Worm (Caenorhabditis elegans): ENCODE measurements around the gene clec-59.

Gene clec-59

DNA sequence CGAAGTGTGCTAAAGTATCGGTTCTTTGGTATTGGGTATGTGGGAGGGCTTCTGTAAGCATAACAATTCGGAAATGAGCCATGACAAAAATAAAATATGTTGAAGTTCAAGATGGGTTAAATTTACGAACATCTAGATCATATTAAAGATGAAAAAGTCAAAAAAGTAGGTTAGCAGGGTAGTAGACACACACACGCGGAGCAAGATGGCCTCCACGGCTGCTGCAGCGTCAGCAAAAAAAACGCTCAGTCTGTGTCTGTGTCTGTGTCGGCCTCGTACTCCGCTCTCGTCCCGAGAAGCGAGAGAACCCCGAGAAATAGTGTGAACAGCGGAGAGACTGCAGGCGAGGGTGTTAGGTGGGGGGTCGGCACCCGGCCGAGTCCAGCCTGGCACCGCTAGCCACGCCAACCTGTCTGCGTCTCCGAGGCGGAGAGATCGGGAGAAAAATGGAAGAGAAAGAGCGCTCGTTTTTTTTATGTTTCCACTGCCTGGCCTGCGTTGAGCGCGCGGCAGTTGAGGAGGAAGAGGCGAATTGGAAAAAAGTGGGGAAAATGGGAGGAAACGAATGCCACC lies 23.3 kb upstream of the clec-59 start, which contains the start of gene myrf-1 (continued):
- TF ChIP-seq isw-1 (GFP tag; IDR thresholded peaks at IDR 0.05) (peak; percentile 66), ama-1 (optimal IDR thresholded peaks at IDR 0.05) (no peak), nhr-20 (tag; optimal IDR thresholded peaks at IDR 0.05) (peak; percentile 85), ceh-90 (tag; optimal IDR thresholded peaks at IDR 0.05) (no peak), ces-1 (GFP tag; optimal IDR thresholded peaks at IDR 0.05) (no peak), aly-2 (tag; optimal IDR thresholded peaks at IDR 0.05) (no peak), nhr-71 (tag; optimal IDR thresholded peaks at IDR 0.05) (peak; percentile 91), pag-3 (tag; optimal IDR thresholded peaks at IDR 0.05; ENCODE audit: borderline replicate concordance, insufficient read depth) (peak; percentile 72), fkh-8 (tag; optimal IDR thresholded peaks at IDR 0.05) (peak; percentile 90), hlh-17 (GFP tag; optimal IDR thresholded peaks at IDR 0.05; ENCODE audit: borderline replicate concordance) (no peak), mdl-1 (tag; optimal IDR thresholded peaks at IDR 0.05) (peak in 1 of 2 experiments; percentile 83), nhr-77 (tag; optimal IDR thresholded peaks at IDR 0.05) (peak; percentile 75), nhr-90 (tag; optimal IDR thresholded peaks at IDR 0.05; ENCODE audit: poor library complexity) (peak; percentile 73), mep-1 (tag; optimal IDR thresholded peaks at IDR 0.05) (peak; percentile 73), nhr-19 (GFP tag; conservative IDR thresholded peaks at IDR 0.05) (peak; percentile 80), xbp-1 (tag; optimal IDR thresholded peaks at IDR 0.05) (peak; percentile 70), lin-35 (GFP tag; optimal IDR thresholded peaks at IDR 0.05) (peak; percentile 53 to 59), C34B4.2 (tag; optimal IDR thresholded peaks at IDR 0.05) (no peak), sox-4 (tag; optimal IDR thresholded peaks at IDR 0.05) (peak; percentile 54), dsc-1 (tag; optimal IDR thresholded peaks at IDR 0.05) (peak; percentile 77), nhr-47 (tag; optimal IDR thresholded peaks at IDR 0.05) (peak; percentile 85), elt-3 (tag; optimal IDR thresholded peaks at IDR 0.05) (peak in 1 of 6 experiments; percentile 9), zag-1 (tag; optimal IDR thresholded peaks at IDR 0.05) (no peak), egl-27 (tag; optimal IDR thresholded peaks at IDR 0.05) (peak; percentile 32 to 41), lin-14 (GFP tag; optimal IDR thresholded peaks at IDR 0.05) (peak; percentile 97), zip-4 (GFP tag; optimal IDR thresholded peaks at IDR 0.05) (peak; percentile 36), hlh-4 (tag; optimal IDR thresholded peaks at IDR 0.05) (no peak), mef-2 (tag; optimal IDR thresholded peaks at IDR 0.05) (peak; percentile 10), skn-1 (tag; optimal IDR thresholded peaks at IDR 0.05) (peak; percentile 77), jun-1 (tag; optimal IDR thresholded peaks at IDR 0.05) (peak; percentile 92), unc-86 (tag; optimal IDR thresholded peaks at IDR 0.05) (peak; percentile 73), snpc-4 (tag; optimal IDR thresholded peaks at IDR 0.05) (peak; percentile 48)

DNA sequence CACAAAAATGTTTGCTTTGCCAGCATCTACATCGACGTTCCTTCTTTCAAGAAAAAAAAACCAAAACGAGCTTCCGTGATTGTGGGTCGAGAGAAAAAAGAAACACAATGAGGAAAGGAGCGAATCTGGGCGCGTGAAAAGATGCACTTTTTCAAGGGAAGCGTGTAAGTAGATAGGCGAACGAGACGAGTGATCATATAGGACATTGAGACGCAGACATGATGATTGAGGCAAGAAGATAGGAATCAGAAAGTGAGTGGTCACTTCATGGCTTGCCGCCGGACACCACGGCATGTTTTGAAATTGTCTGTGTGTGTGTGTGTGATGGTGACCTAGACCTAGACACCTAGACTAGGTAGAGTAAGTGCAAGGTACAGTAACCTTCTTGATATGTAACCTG lies 22.3 kb upstream of the clec-59 start:
- no peak for TF ChIP-seq lir-3 (tag; optimal IDR thresholded peaks at IDR 0.05; ENCODE audit: poor library complexity)
- TF ChIP-seq efl-1 (optimal IDR thresholded peaks at IDR 0.05) = peak; percentile 19 to 24
- TF ChIP-seq efl-1 (GFP tag; optimal IDR thresholded peaks at IDR 0.05 in 1 of 2) = no peak
- TF ChIP-seq ceh-82 (tag; optimal IDR thresholded peaks at IDR 0.05) = peak in 1 of 3 experiments; percentile 40
- TF ChIP-seq nhr-11 (tag; optimal IDR thresholded peaks at IDR 0.05) = no peak
- peak; percentile 11 for TF ChIP-seq nhr-77 (tag; optimal IDR thresholded peaks at IDR 0.05)
- peak; percentile 22 for TF ChIP-seq swsn-7 (tag; optimal IDR thresholded peaks at IDR 0.05)
- TF ChIP-seq hlh-17 (GFP tag; optimal IDR thresholded peaks at IDR 0.05; ENCODE audit: borderline replicate concordance) = no peak
- no peak for TF ChIP-seq nhr-47 (tag; optimal IDR thresholded peaks at IDR 0.05)
- no peak for TF ChIP-seq ceh-88 (GFP tag; IDR thresholded peaks at IDR 0.05)
- no peak for TF ChIP-seq pag-3 (tag; optimal IDR thresholded peaks at IDR 0.05; ENCODE audit: borderline replicate concordance, insufficient read depth)
- TF ChIP-seq xbp-1 (tag; optimal IDR thresholded peaks at IDR 0.05) = peak; percentile 4
- peak; percentile 1 for TF ChIP-seq nhr-90 (tag; optimal IDR thresholded peaks at IDR 0.05; ENCODE audit: poor library complexity)
- peak; percentile 94 for TF ChIP-seq blmp-1 (tag; optimal IDR thresholded peaks at IDR 0.05)
- no peak for TF ChIP-seq fkh-8 (tag; optimal IDR thresholded peaks at IDR 0.05)
- TF ChIP-seq snpc-4 (tag; optimal IDR thresholded peaks at IDR 0.05) = no peak
- TF ChIP-seq tlp-1 (tag; optimal IDR thresholded peaks at IDR 0.05) = no peak
- peak; percentile 33 for TF ChIP-seq irx-1 (tag; optimal IDR thresholded peaks at IDR 0.05)
- no peak for TF ChIP-seq grh-1 (GFP tag; IDR thresholded peaks at IDR 0.05)
- no peak for TF ChIP-seq elt-2 (tag; optimal IDR thresholded peaks at IDR 0.05)
- TF ChIP-seq skn-1 (tag; optimal IDR thresholded peaks at IDR 0.05) = peak; percentile 8
- TF ChIP-seq rnt-1 (tag; optimal IDR thresholded peaks at IDR 0.05) = peak; percentile 71
- no peak for TF ChIP-seq ceh-90 (tag; optimal IDR thresholded peaks at IDR 0.05)
- no peak for TF ChIP-seq lin-15B (tag; optimal IDR thresholded peaks at IDR 0.05)
- peak; percentile 94 for TF ChIP-seq nhr-85 (tag)
- TF ChIP-seq elt-3 (tag; optimal IDR thresholded peaks at IDR 0.05) = peak in 2 of 6 experiments; percentile 26 to 57
- no peak for TF ChIP-seq zag-1 (tag; optimal IDR thresholded peaks at IDR 0.05)
- TF ChIP-seq lin-35 (GFP tag; optimal IDR thresholded peaks at IDR 0.05) = peak; percentile 20 to 31
- peak in 1 of 2 experiments; percentile 65 for TF ChIP-seq mdl-1 (tag; optimal IDR thresholded peaks at IDR 0.05)
- peak; percentile 62 for TF ChIP-seq mep-1 (tag; optimal IDR thresholded peaks at IDR 0.05)
- peak; percentile 18 to 41 for TF ChIP-seq lsy-2 (tag; optimal IDR thresholded peaks at IDR 0.05)
- TF ChIP-seq snu-23 (GFP tag; optimal IDR thresholded peaks at IDR 0.05) = peak; percentile 59
